Worm (Caenorhabditis elegans) whole organism, young adult: Measurements from ENCODE around the gene grl-3.

ENCODE experiments used
- F10E7.11 ChIP-seq: sonication (generic microtip); optimal IDR thresholded peaks from 2 replicates; lab custom pipeline; 2017; ENCODE audit warnings: mild to moderate bottlenecking, missing genetic modification characterization, moderate library complexity, missing compliant biosample characterization
- F57C9.4 ChIP-seq: sonication (generic microtip); optimal IDR thresholded peaks from 2 replicates; lab custom pipeline; 2017; ENCODE audit warnings: mild to moderate bottlenecking, missing genetic modification characterization, missing compliant biosample characterization
- K11D2.4 ChIP-seq: fragments of 200-800 bp; sonication (Bioruptor generic); IDR thresholded peaks from 2 replicates; pipeline ENCODE4 v1.3.6; 2022; ENCODE audit warnings: missing genetic modification reagents, missing genetic modification characterization, missing compliant biosample characterization
- K12H6.12 ChIP-seq: fragments of 200-800 bp; sonication (Bioruptor generic); optimal IDR thresholded peaks from 2 replicates; lab custom pipeline; 2018; ENCODE audit warnings: mild to moderate bottlenecking, missing genetic modification characterization, missing compliant biosample characterization
- T07F8.4 ChIP-seq: sonication (generic microtip); optimal IDR thresholded peaks from 2 replicates; lab custom pipeline; 2016; ENCODE audit warnings: mild to moderate bottlenecking, missing genetic modification characterization, moderate library complexity, missing compliant biosample characterization
- Y53G8AR.9 ChIP-seq: fragments of 200-800 bp; sonication (Bioruptor generic); conservative IDR thresholded peaks from 2 replicates; pipeline ENCODE4 v1.3.6; 2022; ENCODE audit warnings: missing genetic modification reagents, missing genetic modification characterization, missing compliant biosample characterization
- Y79H2A.3 ChIP-seq: fragments of 200-800 bp; sonication (Bioruptor generic); conservative IDR thresholded peaks from 2 replicates; pipeline ENCODE4 v1.3.6; 2022; ENCODE audit warnings: missing genetic modification reagents, missing genetic modification characterization, missing compliant biosample characterization
- akir-1 ChIP-seq: fragments of 200-800 bp; sonication (Bioruptor generic); optimal IDR thresholded peaks from 2 replicates; lab custom pipeline; 2018; ENCODE audit warnings: mild to moderate bottlenecking, missing genetic modification characterization, moderate library complexity, missing compliant biosample characterization
- atf-7 ChIP-seq: sonication (generic microtip); optimal IDR thresholded peaks from 2 replicates; lab custom pipeline; 2017; ENCODE audit warnings: mild to moderate bottlenecking, missing genetic modification characterization, missing compliant biosample characterization
- athp-1 ChIP-seq: sonication (generic microtip); optimal IDR thresholded peaks from 2 replicates; lab custom pipeline; 2017; ENCODE audit warnings: mild to moderate bottlenecking, missing genetic modification characterization, missing compliant biosample characterization
- attf-5 ChIP-seq: fragments of 200-800 bp; sonication (Bioruptor generic); optimal IDR thresholded peaks from 2 replicates; lab custom pipeline; 2018; ENCODE audit warnings: mild to moderate bottlenecking, missing genetic modification characterization, missing compliant biosample characterization
- bed-2 ChIP-seq: fragments of 200-800 bp; sonication (Bioruptor generic); IDR thresholded peaks from 2 replicates; pipeline ENCODE4 v1.3.6; 2022; ENCODE audit warnings: missing genetic modification reagents, missing genetic modification characterization, missing compliant biosample characterization
- cebp-2 ChIP-seq: fragments of 200-800 bp; sonication (Bioruptor generic); IDR thresholded peaks from 2 replicates; pipeline ENCODE4 v1.3.6; 2022; ENCODE audit warnings: missing genetic modification characterization, missing compliant biosample characterization
- ceh-100 ChIP-seq: fragments of 200-800 bp; sonication (Bioruptor generic); IDR thresholded peaks from 2 replicates; pipeline ENCODE4 v1.3.6; 2022; ENCODE audit warnings: missing genetic modification reagents, missing genetic modification characterization, missing compliant biosample characterization
- ceh-40 ChIP-seq: fragments of 200-800 bp; sonication (Bioruptor generic); IDR thresholded peaks from 2 replicates; pipeline ENCODE4 v1.3.6; 2022; ENCODE audit warnings: missing genetic modification characterization, missing compliant biosample characterization
- ceh-58 ChIP-seq: fragments of 200-800 bp; sonication (Bioruptor generic); IDR thresholded peaks from 2 replicates; pipeline ENCODE4 v1.3.6; 2022; ENCODE audit warnings: missing genetic modification characterization, missing compliant biosample characterization
- chd-7 ChIP-seq: sonication (generic microtip); optimal IDR thresholded peaks from 2 replicates; lab custom pipeline; 2016; ENCODE audit warnings: mild to moderate bottlenecking, missing genetic modification characterization, moderate library complexity, missing compliant biosample characterization
- efl-1 ChIP-seq: fragments of 150-350 bp; optimal IDR thresholded peaks from 2 replicates; lab custom pipeline; 2014; ENCODE audit warnings: missing biosample characterization, missing genetic modification reagents, missing genetic modification characterization
- egrh-3 ChIP-seq: fragments of 200-800 bp; sonication (Bioruptor generic); IDR thresholded peaks from 2 replicates; pipeline ENCODE4 v1.3.6; 2022; ENCODE audit warnings: missing genetic modification reagents, missing genetic modification characterization, missing compliant biosample characterization
- ekl-4 ChIP-seq: fragments of 200-800 bp; sonication (Bioruptor generic); IDR thresholded peaks from 2 replicates; pipeline ENCODE4 v1.3.6; 2022; ENCODE audit warnings: missing genetic modification reagents, missing genetic modification characterization, missing compliant biosample characterization
- hmg-1.2 ChIP-seq: fragments of 200-800 bp; sonication (Bioruptor generic); IDR thresholded peaks from 2 replicates; pipeline ENCODE4 v1.3.6; 2022; ENCODE audit warnings: missing genetic modification reagents, missing genetic modification characterization, missing compliant biosample characterization
- hrde-1 ChIP-seq: sonication (generic microtip); optimal IDR thresholded peaks from 2 replicates; lab custom pipeline; 2016; ENCODE audit warnings: missing genetic modification characterization, mild to moderate bottlenecking, missing compliant biosample characterization, moderate library complexity, missing genotype, missing genetic modification reagents, borderline replicate concordance
- hsf-1 ChIP-seq: fragments of 200-800 bp; sonication (Bioruptor generic); IDR thresholded peaks from 2 replicates; pipeline ENCODE4 v1.3.6; 2022; ENCODE audit warnings: missing genetic modification reagents, missing genetic modification characterization, missing compliant biosample characterization
- lin-26 ChIP-seq: fragments of 200-800 bp; sonication (Bioruptor generic); IDR thresholded peaks from 2 replicates; pipeline ENCODE4 v1.3.6; 2022; ENCODE audit warnings: missing genetic modification reagents, missing genetic modification characterization, missing compliant biosample characterization
- lin-40 ChIP-seq: sonication (generic microtip); optimal IDR thresholded peaks from 2 replicates; lab custom pipeline; 2016; ENCODE audit warnings: missing genetic modification characterization, mild to moderate bottlenecking, missing compliant biosample characterization, missing genotype, missing genetic modification reagents
- lin-54 ChIP-seq: fragments of 200-800 bp; sonication (Bioruptor generic); optimal IDR thresholded peaks from 2 replicates; lab custom pipeline; 2018; ENCODE audit warnings: mild to moderate bottlenecking, missing genetic modification characterization, missing compliant biosample characterization
- nhr-120 ChIP-seq: fragments of 200-800 bp; sonication (Bioruptor generic); IDR thresholded peaks from 2 replicates; pipeline ENCODE4 v1.3.6; 2022; ENCODE audit warnings: missing genetic modification characterization, missing compliant biosample characterization
- pbrm-1 ChIP-seq: fragments of 200-800 bp; sonication (Bioruptor generic); IDR thresholded peaks from 2 replicates; pipeline ENCODE4 v1.3.6; 2022; ENCODE audit warnings: missing genetic modification reagents, missing genetic modification characterization, missing compliant biosample characterization
- snpc-1.1 ChIP-seq: sonication (generic microtip); optimal IDR thresholded peaks from 2 replicates; lab custom pipeline; 2017; ENCODE audit warnings: missing genetic modification characterization, mild to moderate bottlenecking, missing compliant biosample characterization, antibody characterized with exemption, moderate library complexity, missing genotype, missing genetic modification reagents; ENCODE audit not compliant: insufficient read depth
- snpc-1.3 ChIP-seq: sonication (generic microtip); optimal IDR thresholded peaks from 2 replicates; lab custom pipeline; 2017; ENCODE audit warnings: missing genetic modification characterization, mild to moderate bottlenecking, missing compliant biosample characterization, antibody characterized with exemption, moderate library complexity, missing genotype, missing genetic modification reagents; ENCODE audit not compliant: insufficient read depth
- sptf-2 ChIP-seq: fragments of 200-800 bp; sonication (Bioruptor generic); optimal IDR thresholded peaks from 2 replicates; lab custom pipeline; 2018; ENCODE audit warnings: mild to moderate bottlenecking, missing genetic modification characterization, missing compliant biosample characterization
- zfh-2 ChIP-seq: fragments of 200-800 bp; sonication (Bioruptor generic); conservative IDR thresholded peaks from 2 replicates; pipeline ENCODE4 v1.3.6; 2022; ENCODE audit warnings: missing genetic modification reagents, missing genetic modification characterization, missing compliant biosample characterization
- ztf-26 ChIP-seq: sonication (generic microtip); optimal IDR thresholded peaks from 2 replicates; lab custom pipeline; 2017; ENCODE audit warnings: missing genetic modification characterization, missing compliant biosample characterization

Gene grl-3

DNA sequence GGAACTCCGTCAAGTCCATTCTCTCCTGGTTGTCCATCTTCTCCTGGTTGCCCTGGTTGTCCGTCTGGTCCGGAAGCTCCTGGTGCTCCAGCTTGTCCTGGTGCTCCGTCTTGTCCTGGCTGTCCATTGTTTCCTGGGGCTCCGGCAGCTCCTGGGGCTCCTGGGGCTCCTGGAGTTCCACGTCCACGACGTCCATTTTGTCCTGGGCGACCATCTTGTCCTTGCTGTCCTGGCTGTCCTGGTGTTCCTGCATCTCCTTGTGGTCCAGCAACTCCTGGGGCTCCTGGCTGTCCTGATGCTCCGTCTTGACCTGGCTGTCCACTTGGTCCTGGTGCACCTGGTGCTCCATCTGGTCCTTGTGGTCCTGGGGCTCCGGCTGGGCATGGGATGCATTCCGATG is 38.1 kb downstream of the grl-3 start:
- TF ChIP-seq egrh-3 (GFP tag; lab: Robert Waterston, UW) (peak; percentile 81), zfh-2 (GFP tag; lab: Robert Waterston, UW) (peak; percentile 93), efl-1 (no peak)
- TF ChIP-seq, all 124 proteins: peak for 2

DNA sequence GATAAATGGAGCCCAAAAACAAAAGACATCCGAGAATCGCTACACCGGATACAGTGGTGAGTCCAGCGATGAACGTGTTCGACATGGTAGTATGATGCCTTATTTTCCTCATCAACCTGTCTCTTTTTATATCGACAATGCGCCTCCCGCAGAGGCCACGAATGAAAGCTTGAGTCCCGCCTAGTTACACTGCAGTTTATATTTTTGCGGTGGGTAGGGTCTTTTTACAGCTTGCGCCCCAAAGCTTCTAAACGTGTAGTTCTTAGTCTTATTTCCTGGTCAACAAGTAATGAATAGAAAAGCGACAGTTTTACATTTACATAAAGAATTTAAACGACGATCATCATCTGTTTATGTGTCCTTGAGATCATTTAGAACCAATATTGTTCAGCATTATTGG is 38.9 kb downstream of the grl-3 start, which contains the start of gene col-156:
Gene col-156 (minus strand): TSS at position 101 of the 400 bp plus-strand sequence.
- TF ChIP-seq Y53G8AR.9 (GFP tag; lab: Robert Waterston, UW) = no peak
- no peak for TF ChIP-seq ekl-4 (GFP tag; lab: Robert Waterston, UW)
- TF ChIP-seq lin-26 (GFP tag; lab: Robert Waterston, UW) = no peak
- no peak for TF ChIP-seq ceh-100 (GFP tag; lab: Robert Waterston, UW)
- TF ChIP-seq chd-7 (tag; lab: Kevin White, UChicago) = no peak
- TF ChIP-seq K11D2.4 (GFP tag; lab: Robert Waterston, UW) = no peak
- TF ChIP-seq K12H6.12 (tag; lab: Kevin White, UChicago) = no peak
- TF ChIP-seq cebp-2 = no peak
- TF ChIP-seq lin-40 (tag; lab: Kevin White, UChicago) = no peak
- TF ChIP-seq Y79H2A.3 (GFP tag; lab: Robert Waterston, UW) = no peak
- no peak for TF ChIP-seq attf-5 (GFP tag; lab: Kevin White, UChicago)
- no peak for TF ChIP-seq lin-54 (GFP tag; lab: Kevin White, UChicago)
- TF ChIP-seq bed-2 = no peak
- TF ChIP-seq ceh-40 (GFP tag; lab: Robert Waterston, UW) = no peak
- TF ChIP-seq akir-1 = no peak
- no peak for TF ChIP-seq ceh-58 (GFP tag; lab: Robert Waterston, UW)

DNA sequence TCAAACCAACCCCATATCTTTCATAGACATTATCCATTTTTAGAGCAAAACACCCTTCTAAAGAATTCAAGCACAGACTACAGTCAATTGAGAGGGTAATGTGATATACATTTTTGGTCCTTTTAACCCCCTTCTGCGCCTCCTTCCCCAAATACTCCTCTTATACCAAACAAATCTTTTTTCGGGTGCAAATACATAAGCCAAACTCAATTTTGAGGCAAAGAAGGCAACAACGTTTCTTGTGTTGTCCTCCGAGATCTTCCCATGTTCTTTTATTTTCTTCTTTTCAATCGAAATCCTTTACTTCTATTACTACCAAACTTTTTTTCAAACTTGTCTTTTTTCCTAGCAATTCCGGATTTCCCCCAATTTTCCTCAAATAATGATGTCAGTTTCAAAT is 43.6 kb downstream of the grl-3 start:
- TF ChIP-seq hsf-1 (GFP tag; lab: Robert Waterston, UW) (no peak), egrh-3 (GFP tag; lab: Robert Waterston, UW) (no peak), ztf-26 (no peak), hmg-1.2 (no peak), F57C9.4 (no peak), pbrm-1 (GFP tag; lab: Robert Waterston, UW) (no peak), hrde-1 (tag; lab: Kevin White, UChicago) (no peak), lin-54 (GFP tag; lab: Kevin White, UChicago) (no peak), snpc-1.1 (tag; lab: Kevin White, UChicago) (no peak), atf-7 (tag; lab: Kevin White, UChicago) (no peak), athp-1 (tag; lab: Kevin White, UChicago) (no peak)

DNA sequence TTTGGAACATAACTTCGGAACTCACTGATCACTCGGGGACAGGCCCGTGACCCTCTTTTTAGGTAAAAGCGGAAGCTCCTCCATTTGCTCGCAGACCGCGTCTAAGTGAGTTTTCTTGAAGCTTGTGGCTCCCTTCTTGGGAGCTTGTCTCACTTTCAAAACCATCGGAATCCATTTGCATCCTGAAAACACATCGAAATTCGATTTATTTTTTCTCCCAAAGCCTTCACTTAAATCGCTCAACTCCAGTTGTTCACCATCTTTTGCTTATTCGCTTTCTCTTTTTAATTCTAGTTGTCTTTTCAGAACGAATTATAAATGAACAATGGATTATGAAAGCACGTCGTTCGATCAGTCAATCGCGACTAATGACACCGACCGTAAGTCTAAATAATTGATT is 47.9 kb downstream of the grl-3 start, which contains the start of gene T11F9.1:
Gene T11F9.1 (plus strand): TSS at position 301 of the 400 bp plus-strand sequence.
- TF ChIP-seq snpc-1.3 (tag; lab: Kevin White, UChicago) (no peak), F10E7.11 (tag; lab: Kevin White, UChicago) (no peak), T07F8.4 (tag; lab: Kevin White, UChicago) (no peak), ceh-100 (GFP tag; lab: Robert Waterston, UW) (no peak), sptf-2 (no peak), nhr-120 (GFP tag; lab: Robert Waterston, UW) (no peak)
